Fruit fly (Drosophila melanogaster) whole organism, embryonic: ENCODE measurements around the gene fd96Ca.

Experiments used
- Abd-B ChIP-seq: fragments of 200-800 bp; sonication (Bioruptor generic); optimal IDR thresholded peaks from 2 replicates; lab custom pipeline; 2018; ENCODE audit warnings: missing biosample characterization, mild to moderate bottlenecking, missing genetic modification characterization, moderate library complexity
- Antp ChIP-seq: fragments of 200-800 bp; sonication (Bioruptor generic); optimal IDR thresholded peaks from 3 replicates; lab custom pipeline; 2016; ENCODE audit warnings: missing biosample characterization, missing genetic modification characterization
- CG10321 ChIP-seq: fragments of 200-800 bp; sonication (Bioruptor generic); IDR thresholded peaks from 2 replicates; pipeline ENCODE4 v1.3.6; 2022; ENCODE audit warnings: missing biosample characterization, missing genetic modification characterization
- CG13287 ChIP-seq: fragments of 200-800 bp; sonication (Bioruptor generic); IDR thresholded peaks from 2 replicates; pipeline ENCODE4 v1.3.6; 2022; ENCODE audit warnings: missing biosample characterization, missing genetic modification characterization; ENCODE audit not compliant: partially characterized antibody
- CG13894 ChIP-seq: fragments of 200-800 bp; sonication (Bioruptor generic); optimal IDR thresholded peaks from 3 replicates; lab custom pipeline; 2018; ENCODE audit warnings: missing biosample characterization, mild to moderate bottlenecking, missing genetic modification characterization, moderate library complexity
- CG14050 ChIP-seq: fragments of 200-800 bp; sonication (Bioruptor generic); IDR thresholded peaks from 3 replicates; pipeline ENCODE4 v1.3.6; 2022; ENCODE audit warnings: missing biosample characterization, missing genetic modification characterization
- CG14441 ChIP-seq: fragments of 200-800 bp; sonication (Bioruptor generic); IDR thresholded peaks from 2 replicates; pipeline ENCODE4 v1.3.6; 2022; ENCODE audit warnings: missing biosample characterization, missing genetic modification characterization
- CG17328 ChIP-seq: fragments of 200-800 bp; sonication (Bioruptor generic); IDR thresholded peaks from 2 replicates; pipeline ENCODE4 v1.3.6; 2022; ENCODE audit warnings: missing biosample characterization, missing genetic modification characterization
- CG2875 ChIP-seq: fragments of 200-800 bp; sonication (Bioruptor generic); optimal IDR thresholded peaks from 2 replicates; lab custom pipeline; 2017; ENCODE audit warnings: missing biosample characterization, mild to moderate bottlenecking, missing genetic modification characterization, missing genetic modification reagents
- CG31365 ChIP-seq: fragments of 200-800 bp; sonication (Bioruptor generic); optimal IDR thresholded peaks from 2 replicates; lab custom pipeline; 2018; ENCODE audit warnings: missing biosample characterization, mild to moderate bottlenecking, missing genetic modification characterization
- CG3407 ChIP-seq: fragments of 200-800 bp; sonication (Bioruptor generic); optimal IDR thresholded peaks from 2 replicates; lab custom pipeline; 2018; ENCODE audit warnings: missing biosample characterization, mild to moderate bottlenecking, missing genetic modification characterization
- CG5180 ChIP-seq: fragments of 200-800 bp; sonication (Bioruptor generic); optimal IDR thresholded peaks from 3 replicates; lab custom pipeline; 2017; ENCODE audit warnings: missing biosample characterization, missing genetic modification characterization, mild to moderate bottlenecking, moderate library complexity, missing genetic modification reagents
- CG6272 ChIP-seq: fragments of 200-800 bp; sonication (Bioruptor generic); IDR thresholded peaks from 2 replicates; pipeline ENCODE4 v1.3.6; 2022; ENCODE audit warnings: missing biosample characterization, missing genetic modification characterization
- CG6689 ChIP-seq: fragments of 200-800 bp; sonication (Bioruptor generic); IDR thresholded peaks from 2 replicates; pipeline ENCODE4 v1.3.6; 2022; ENCODE audit warnings: missing biosample characterization, missing genetic modification characterization
- CG8944 ChIP-seq: fragments of 200-800 bp; sonication (Bioruptor generic); optimal IDR thresholded peaks from 3 replicates; lab custom pipeline; 2016; ENCODE audit warnings: missing biosample characterization, missing genetic modification characterization
- CTCF ChIP-seq: fragments of 200-800 bp; sonication (Bioruptor generic); optimal IDR thresholded peaks from 2 replicates; lab custom pipeline; 2017; ENCODE audit warnings: missing biosample characterization, mild to moderate bottlenecking, missing genetic modification characterization, moderate library complexity
- CkIIα-i1 ChIP-seq: fragments of 200-800 bp; sonication (Bioruptor generic); IDR thresholded peaks from 2 replicates; pipeline ENCODE4 v1.3.6; 2022; ENCODE audit warnings: missing biosample characterization, missing genetic modification characterization
- Dfd ChIP-seq, 2 experiments: fragments of >200 bp; optimal IDR thresholded peaks; 2 replicates each; lab custom pipeline; 2017; ENCODE audit warnings: missing biosample characterization in 2 of 2, missing genetic modification characterization in 2 of 2
- Drgx ChIP-seq: fragments of 200-800 bp; sonication (Bioruptor generic); IDR thresholded peaks from 2 replicates; pipeline ENCODE4 v1.3.6; 2022; ENCODE audit warnings: missing biosample characterization, missing genetic modification characterization
- Elba2 ChIP-seq: fragments of 200-800 bp; sonication (Bioruptor generic); optimal IDR thresholded peaks from 3 replicates; lab custom pipeline; 2016; ENCODE audit warnings: missing biosample characterization, missing genetic modification characterization
- Fer3 ChIP-seq: fragments of 200-800 bp; sonication (Bioruptor generic); optimal IDR thresholded peaks from 2 replicates; lab custom pipeline; 2018; ENCODE audit warnings: missing biosample characterization, mild to moderate bottlenecking, missing genetic modification characterization, moderate library complexity
- H15 ChIP-seq: fragments of 200-800 bp; sonication (Bioruptor generic); IDR thresholded peaks from 3 replicates; pipeline ENCODE4 v1.3.6; 2022; ENCODE audit warnings: missing biosample characterization, missing genetic modification characterization
- H2.0 ChIP-seq: fragments of 200-800 bp; sonication (Bioruptor generic); IDR thresholded peaks from 2 replicates; pipeline ENCODE4 v1.3.6; 2022; ENCODE audit warnings: missing biosample characterization, missing genetic modification characterization
- HHEX ChIP-seq: fragments of 200-800 bp; sonication (Bioruptor generic); optimal IDR thresholded peaks from 3 replicates; lab custom pipeline; 2017; ENCODE audit warnings: missing biosample characterization, mild to moderate bottlenecking, missing genetic modification characterization, missing genetic modification reagents
- Mrtf ChIP-seq: fragments of 200-800 bp; sonication (Bioruptor generic); IDR thresholded peaks from 3 replicates; pipeline ENCODE4 v1.3.6; 2022; ENCODE audit warnings: missing biosample characterization, missing genetic modification characterization
- Opbp ChIP-seq: fragments of 200-800 bp; sonication (Bioruptor generic); IDR thresholded peaks from 3 replicates; pipeline ENCODE4 v1.3.6; 2022; ENCODE audit warnings: missing biosample characterization, missing genetic modification characterization; ENCODE audit not compliant: partially characterized antibody
- Optix ChIP-seq: fragments of 200-800 bp; sonication (Bioruptor generic); IDR thresholded peaks from 3 replicates; pipeline ENCODE4 v1.3.6; 2022; ENCODE audit warnings: missing biosample characterization, missing genetic modification characterization
- Taf1 ChIP-seq: fragments of 200-800 bp; sonication (Bioruptor generic); IDR thresholded peaks from 2 replicates; pipeline ENCODE4 v1.3.6; 2022; ENCODE audit warnings: missing biosample characterization, missing genetic modification characterization
- Trl ChIP-seq, 3 experiments: fragments of >200 bp in 2 of 3; fragments of 200-800 bp in 1 of 3; sonication (Bioruptor generic) in 1 of 3; optimal IDR thresholded peaks; 2 replicates in 1 of 3; 3 replicates in 2 of 3; lab custom pipeline; 2016 to 2017; ENCODE audit warnings: missing biosample characterization in 1 of 3, missing genetic modification characterization in 1 of 3
- ab ChIP-seq: fragments of 200-800 bp; sonication (Bioruptor generic); optimal IDR thresholded peaks from 2 replicates; lab custom pipeline; 2016; ENCODE audit warnings: missing biosample characterization, missing genetic modification characterization
- bbx ChIP-seq: fragments of 200-800 bp; sonication (Bioruptor generic); IDR thresholded peaks from 2 replicates; pipeline ENCODE4 v1.3.6; 2022; ENCODE audit warnings: missing biosample characterization, missing genetic modification characterization; ENCODE audit not compliant: partially characterized antibody
- cas ChIP-seq: fragments of 200-800 bp; sonication (Bioruptor generic); IDR thresholded peaks from 2 replicates; pipeline ENCODE4 v1.3.6; 2022; ENCODE audit warnings: missing biosample characterization, missing genetic modification characterization
- caup ChIP-seq: fragments of 200-800 bp; sonication (Bioruptor generic); optimal IDR thresholded peaks from 3 replicates; lab custom pipeline; 2017; ENCODE audit warnings: missing biosample characterization, mild to moderate bottlenecking, missing genetic modification characterization, moderate library complexity; ENCODE audit not compliant: severe bottlenecking
- dysf ChIP-seq: fragments of 200-800 bp; sonication (Bioruptor generic); IDR thresholded peaks from 3 replicates; pipeline ENCODE4 v1.3.6; 2022; ENCODE audit warnings: missing biosample characterization, missing genetic modification characterization
- gem ChIP-seq: fragments of 200-800 bp; sonication (Bioruptor generic); optimal IDR thresholded peaks from 2 replicates; lab custom pipeline; 2019; ENCODE audit warnings: missing biosample characterization, mild to moderate bottlenecking, missing genetic modification characterization, moderate library complexity
- gfzf ChIP-seq: fragments of 200-800 bp; sonication (Bioruptor generic); optimal IDR thresholded peaks from 2 replicates; lab custom pipeline; 2016; ENCODE audit warnings: missing biosample characterization, mild to moderate bottlenecking, missing genetic modification characterization, moderate library complexity
- kah ChIP-seq: fragments of 200-800 bp; sonication (Bioruptor generic); optimal IDR thresholded peaks from 2 replicates; lab custom pipeline; 2018; ENCODE audit warnings: missing biosample characterization, mild to moderate bottlenecking, missing genetic modification characterization
- ken ChIP-seq: fragments of 200-800 bp; sonication (Bioruptor generic); IDR thresholded peaks from 3 replicates; pipeline ENCODE4 v1.3.6; 2022; ENCODE audit warnings: missing biosample characterization, missing genetic modification characterization
- mirr ChIP-seq: fragments of 200-800 bp; sonication (Bioruptor generic); optimal IDR thresholded peaks from 3 replicates; lab custom pipeline; 2018; ENCODE audit warnings: missing biosample characterization, mild to moderate bottlenecking, missing genetic modification characterization
- mld ChIP-seq: fragments of 200-800 bp; sonication (Bioruptor generic); IDR thresholded peaks from 3 replicates; pipeline ENCODE4 v1.3.6; 2022; ENCODE audit warnings: missing biosample characterization, missing genetic modification characterization; ENCODE audit not compliant: partially characterized antibody
- peb ChIP-seq: fragments of 200-800 bp; sonication (Bioruptor generic); IDR thresholded peaks from 2 replicates; pipeline ENCODE4 v1.3.6; 2022; ENCODE audit warnings: missing biosample characterization, missing genetic modification characterization
- scrt ChIP-seq: fragments of 200-800 bp; sonication (Bioruptor generic); optimal IDR thresholded peaks from 2 replicates; lab custom pipeline; 2018; ENCODE audit warnings: missing biosample characterization, mild to moderate bottlenecking, missing genetic modification characterization, moderate library complexity
- so ChIP-seq: fragments of 200-800 bp; sonication (Bioruptor generic); IDR thresholded peaks from 3 replicates; pipeline ENCODE4 v1.3.6; 2022; ENCODE audit warnings: missing biosample characterization, missing genetic modification characterization
- ssp ChIP-seq: fragments of 200-800 bp; sonication (Bioruptor generic); IDR thresholded peaks from 2 replicates; pipeline ENCODE4 v1.3.6; 2022; ENCODE audit warnings: missing biosample characterization, missing genetic modification characterization
- trh ChIP-seq: fragments of 200-800 bp; sonication (Bioruptor generic); optimal IDR thresholded peaks from 2 replicates; lab custom pipeline; 2016; ENCODE audit warnings: missing biosample characterization, missing genetic modification characterization

The fd96Ca gene

DNA sequence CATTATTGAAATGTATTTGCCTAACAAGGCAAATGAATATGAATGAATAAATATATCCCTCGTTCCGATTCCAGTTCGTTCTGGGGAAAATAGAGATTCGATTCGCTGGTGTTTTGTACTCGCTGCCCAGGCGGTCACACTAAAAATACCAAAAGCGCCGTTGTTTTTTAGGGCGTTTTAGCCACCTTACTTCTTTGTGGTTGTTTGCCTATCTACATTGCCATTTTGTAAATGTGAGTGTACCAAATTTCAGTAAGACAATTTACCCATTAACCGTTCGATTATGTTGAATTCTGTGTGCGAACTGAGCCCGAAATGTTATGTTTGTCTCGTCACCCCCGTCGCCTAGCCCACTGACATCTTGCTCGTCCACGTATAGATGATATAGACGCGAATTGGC, 15.0 kb downstream of the fd96Ca start, which contains the start of the genes CG33095 and CG33096 (continued):
- no peak for TF ChIP-seq CTCF (GFP tag; lab: Kevin White, UChicago)
- no peak for TF ChIP-seq Opbp (GFP tag; lab: Robert Waterston, UW)
- TF ChIP-seq H2.0 (GFP tag; lab: Robert Waterston, UW), result no peak
- TF ChIP-seq trh, result no peak
- TF ChIP-seq CG10321 (GFP tag; lab: Robert Waterston, UW), result no peak
- TF ChIP-seq CkIIα-i1, result no peak
- TF ChIP-seq Dfd (GFP tag; optimal IDR thresholded peaks at IDR 0.05; lab: Kevin White, UChicago), result no peak
- no peak for TF ChIP-seq CG31365
- no peak for TF ChIP-seq cas (GFP tag; lab: Robert Waterston, UW)
- TF ChIP-seq mirr (GFP tag; lab: Kevin White, UChicago), result no peak
- peak; percentile 96 for TF ChIP-seq gfzf (GFP tag; lab: Kevin White, UChicago)
- TF ChIP-seq CG6689 (GFP tag; lab: Robert Waterston, UW), result peak; percentile 85
- TF ChIP-seq scrt (GFP tag; lab: Kevin White, UChicago), result no peak
- peak; percentile 28; the same call in 1 of the 2 replicates for TF ChIP-seq CG13287
- no peak for TF ChIP-seq Drgx (GFP tag; lab: Robert Waterston, UW)
- TF ChIP-seq ken, result no peak
- TF ChIP-seq Taf1, result no peak
- TF ChIP-seq CG17328 (GFP tag; lab: Robert Waterston, UW), result no peak
- no peak for TF ChIP-seq peb
- no peak for TF ChIP-seq mld (GFP tag; lab: Robert Waterston, UW)
- no peak for TF ChIP-seq so (GFP tag; lab: Robert Waterston, UW)
- TF ChIP-seq H15 (GFP tag; lab: Robert Waterston, UW), result no peak
- no peak for TF ChIP-seq Fer3
- no peak for TF ChIP-seq Optix (GFP tag; lab: Robert Waterston, UW)
- no peak for TF ChIP-seq caup (GFP tag; lab: Kevin White, UChicago)
- no peak for TF ChIP-seq bbx
- no peak for TF ChIP-seq CG5180 (GFP tag; lab: Kevin White, UChicago)
- TF ChIP-seq CG2875 (GFP tag; lab: Kevin White, UChicago), result no peak
- no peak for TF ChIP-seq Elba2 (GFP tag; lab: Kevin White, UChicago)
- no peak for TF ChIP-seq CG13894 (tag; lab: Kevin White, UChicago)

dm6 chr3R:25102253-25102652, 19.8 kb downstream of the fd96Ca start, which contains the start of gene CG45095:
Gene CG45095, plus strand, starts transcription at chr3R:25102553.
- TF ChIP-seq ab (no peak), Abd-B (no peak), Drgx (GFP tag; lab: Robert Waterston, UW) (no peak), HHEX (GFP tag; lab: Kevin White, UChicago) (no peak), CG6272 (GFP tag; lab: Robert Waterston, UW) (no peak), CG5180 (GFP tag; lab: Kevin White, UChicago) (no peak), Antp (no peak), CG14441 (GFP tag; lab: Robert Waterston, UW) (no peak), CG14050 (GFP tag; lab: Robert Waterston, UW) (no peak), CG8944 (GFP tag; lab: Kevin White, UChicago) (no peak), Trl (optimal IDR thresholded peaks at IDR 0.05; lab: Kevin White, UChicago) (no peak), Trl (GFP tag; optimal IDR thresholded peaks at IDR 0.05; lab: Kevin White, UChicago) (no peak), kah (GFP tag; lab: Kevin White, UChicago) (no peak), gem (no peak), ssp (no peak), dysf (no peak), CG3407 (GFP tag; lab: Kevin White, UChicago) (no peak), Mrtf (GFP tag; lab: Robert Waterston, UW) (no peak)
